Worm (Caenorhabditis elegans) whole organism, L2 larva: ENCODE results near the gene math-33.
A peak's percentile ranks its signal among the peaks of the same experiment; 100 is the strongest.

ENCODE experiments used
- C34F6.9 ChIP-seq: fragments of 150-350 bp; optimal IDR thresholded peaks from 2 replicates; lab custom pipeline; 2014; ENCODE audit warnings: missing biosample characterization, missing genetic modification characterization
- F13H6.1 ChIP-seq: sonication (generic microtip); optimal IDR thresholded peaks from 2 replicates; lab custom pipeline; 2016; ENCODE audit warnings: missing genetic modification characterization, missing compliant biosample characterization
- Y55F3AM.14 ChIP-seq: fragments of 200-800 bp; sonication (Bioruptor generic); optimal IDR thresholded peaks from 2 replicates; lab custom pipeline; 2018; ENCODE audit warnings: mild to moderate bottlenecking, missing genetic modification characterization, missing compliant biosample characterization
- ZK546.5 ChIP-seq: sonication (generic microtip); optimal IDR thresholded peaks from 2 replicates; lab custom pipeline; 2017; ENCODE audit warnings: missing biosample characterization, missing genetic modification characterization
- ama-1 ChIP-seq: fragments of 150-350 bp; optimal IDR thresholded peaks from 2 replicates; lab custom pipeline; 2018; ENCODE audit warnings: inconsistent platforms
- blmp-1 ChIP-seq: sonication (generic microtip); optimal IDR thresholded peaks from 2 replicates; lab custom pipeline; 2017; ENCODE audit warnings: missing genetic modification characterization, mild to moderate bottlenecking, missing compliant biosample characterization, antibody characterized with exemption, moderate library complexity; ENCODE audit not compliant: insufficient read depth
- ceh-82 ChIP-seq: fragments of 150-350 bp; optimal IDR thresholded peaks from 2 replicates; lab custom pipeline; 2014; ENCODE audit warnings: missing biosample characterization, missing genetic modification characterization
- egl-27 ChIP-seq: sonication (generic microtip); optimal IDR thresholded peaks from 3 replicates; lab custom pipeline; 2017; ENCODE audit warnings: missing biosample characterization, missing genetic modification reagents, missing genetic modification characterization
- elt-3 ChIP-seq: sonication (generic microtip); optimal IDR thresholded peaks from 2 replicates; lab custom pipeline; 2017; ENCODE audit warnings: missing biosample characterization, missing genetic modification characterization
- fos-1 ChIP-seq: fragments of 150-350 bp; optimal IDR thresholded peaks from 2 replicates; lab custom pipeline; 2014; ENCODE audit warnings: missing biosample characterization, missing genetic modification characterization
- gmeb-1 ChIP-seq: fragments of 150-350 bp; optimal IDR thresholded peaks from 2 replicates; lab custom pipeline; 2014; ENCODE audit warnings: missing biosample characterization, missing genetic modification characterization
- lin-11 ChIP-seq: fragments of 150-350 bp; sonication (generic microtip); optimal IDR thresholded peaks from 2 replicates; lab custom pipeline; 2014; ENCODE audit warnings: missing biosample characterization, missing genetic modification characterization, inconsistent platforms, mixed read lengths
- lin-13 ChIP-seq: fragments of 150-350 bp; optimal IDR thresholded peaks from 2 replicates; lab custom pipeline; 2014; ENCODE audit warnings: missing biosample characterization, missing genetic modification reagents, missing genetic modification characterization
- lsy-2 ChIP-seq, 2 experiments: fragments of 150-350 bp in 1 of 2; sonication (generic microtip) in 1 of 2; optimal IDR thresholded peaks; 2 replicates each; lab custom pipeline; 2014 to 2017; ENCODE audit warnings: missing biosample characterization in 2 of 2, missing genetic modification characterization in 2 of 2
- mab-5 ChIP-seq: fragments of 150-350 bp; optimal IDR thresholded peaks from 2 replicates; lab custom pipeline; 2014; ENCODE audit warnings: missing biosample characterization, missing genetic modification characterization
- mbf-1 ChIP-seq: sonication (generic microtip); optimal IDR thresholded peaks from 2 replicates; lab custom pipeline; 2017; ENCODE audit warnings: missing biosample characterization, missing genetic modification characterization
- mdl-1 ChIP-seq, 2 experiments: fragments of 150-350 bp in 1 of 2; sonication (generic microtip) in 1 of 2; optimal IDR thresholded peaks; 2 replicates each; lab custom pipeline; 2017; ENCODE audit warnings: missing biosample characterization in 2 of 2, missing genetic modification characterization in 2 of 2
- nhr-11 ChIP-seq: fragments of 150-350 bp; optimal IDR thresholded peaks from 2 replicates; lab custom pipeline; 2014; ENCODE audit warnings: missing biosample characterization, missing genetic modification characterization
- nhr-12 ChIP-seq: fragments of 150-350 bp; optimal IDR thresholded peaks from 2 replicates; lab custom pipeline; 2014; ENCODE audit warnings: missing biosample characterization, missing genetic modification characterization
- nhr-129 ChIP-seq: fragments of 150-350 bp; optimal IDR thresholded peaks from 2 replicates; lab custom pipeline; 2014; ENCODE audit warnings: missing biosample characterization, missing genetic modification characterization
- nhr-23 ChIP-seq: fragments of 150-350 bp; optimal IDR thresholded peaks from 2 replicates; lab custom pipeline; 2014; ENCODE audit warnings: missing biosample characterization, missing genetic modification reagents, missing genetic modification characterization
- nhr-237 ChIP-seq: fragments of 150-350 bp; optimal IDR thresholded peaks from 2 replicates; lab custom pipeline; 2014; ENCODE audit warnings: missing biosample characterization, missing genetic modification characterization
- nhr-25 ChIP-seq: fragments of 150-350 bp; sonication (generic microtip); optimal IDR thresholded peaks from 3 replicates; lab custom pipeline; 2014; ENCODE audit warnings: missing biosample characterization, missing genetic modification characterization
- nhr-6 ChIP-seq: fragments of 150-350 bp; optimal IDR thresholded peaks from 2 replicates; lab custom pipeline; 2014; ENCODE audit warnings: missing biosample characterization, missing genetic modification characterization
- peb-1 ChIP-seq: fragments of 150-350 bp; optimal IDR thresholded peaks from 2 replicates; lab custom pipeline; 2014; ENCODE audit warnings: missing biosample characterization, missing genetic modification characterization
- sem-4 ChIP-seq: fragments of 150-350 bp; optimal IDR thresholded peaks from 2 replicates; lab custom pipeline; 2014; ENCODE audit warnings: missing biosample characterization, missing genetic modification reagents, missing genetic modification characterization
- skn-1 ChIP-seq: sonication (generic microtip); optimal IDR thresholded peaks from 2 replicates; lab custom pipeline; 2017; ENCODE audit warnings: missing biosample characterization, missing genetic modification characterization
- sma-3 ChIP-seq: sonication (generic microtip); optimal IDR thresholded peaks from 2 replicates; lab custom pipeline; 2016; ENCODE audit warnings: missing genetic modification reagents, missing genetic modification characterization, missing compliant biosample characterization
- sma-9 ChIP-seq, 2 experiments: fragments of 150-350 bp in 1 of 2; sonication (generic microtip) in 1 of 2; optimal IDR thresholded peaks; 2 replicates each; lab custom pipeline; 2014 to 2016; ENCODE audit warnings: missing genetic modification characterization in 2 of 2, mild to moderate bottlenecking in 1 of 2, missing biosample characterization in 1 of 2, missing compliant biosample characterization in 1 of 2, missing genetic modification reagents in 1 of 2, moderate library complexity in 1 of 2
- snpc-4 ChIP-seq: fragments of 150-350 bp; optimal IDR thresholded peaks from 2 replicates; lab custom pipeline; 2014; ENCODE audit warnings: missing biosample characterization, missing genetic modification characterization
- unc-55 ChIP-seq: fragments of 150-350 bp; sonication (generic microtip); optimal IDR thresholded peaks from 3 replicates; lab custom pipeline; 2014; ENCODE audit warnings: missing biosample characterization, missing genetic modification reagents, missing genetic modification characterization
- unc-62 ChIP-seq: fragments of 150-350 bp; optimal IDR thresholded peaks from 2 replicates; lab custom pipeline; 2014; ENCODE audit warnings: missing biosample characterization, missing genetic modification reagents, missing genetic modification characterization
- zag-1 ChIP-seq: fragments of 150-350 bp; optimal IDR thresholded peaks from 2 replicates; lab custom pipeline; 2014; ENCODE audit warnings: missing biosample characterization, missing genetic modification characterization

math-33 gene

ce11 chrV:11082475-11082874 lies 31.2 kb upstream of the math-33 start (continued):
- no peak for TF ChIP-seq ZK546.5 (tag; lab: Kevin White, UChicago)

DNA sequence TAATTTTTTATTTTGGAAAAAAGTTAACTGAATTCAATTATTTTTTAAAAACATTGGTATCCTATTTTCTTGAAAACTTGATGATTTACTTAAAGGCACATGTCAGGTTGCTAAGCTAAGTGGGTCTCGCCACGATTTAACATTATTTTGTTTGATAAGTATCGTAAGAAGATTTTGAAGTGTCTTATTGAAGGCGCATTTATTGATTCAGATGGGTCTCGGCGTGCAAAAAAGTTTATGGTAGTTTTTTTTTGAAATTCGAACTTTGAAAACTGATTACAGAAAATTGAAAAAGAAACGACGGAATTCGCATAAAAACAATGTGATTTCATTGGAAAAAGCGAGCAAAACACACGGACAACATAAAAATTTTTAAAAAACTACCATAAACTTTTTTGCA lies 30.7 kb upstream of the math-33 start:
- TF ChIP-seq nhr-129 (tag; lab: Kevin White, UChicago), result no peak
- no peak for TF ChIP-seq nhr-6
- no peak for TF ChIP-seq nhr-11 (tag; lab: Kevin White, UChicago)
- TF ChIP-seq sem-4 (tag; lab: Kevin White, UChicago), result no peak
- no peak for TF ChIP-seq zag-1 (tag; lab: Kevin White, UChicago)
- no peak for TF ChIP-seq ama-1 (lab: Kevin White, UChicago)
- TF ChIP-seq mdl-1 (tag; optimal IDR thresholded peaks at IDR 0.05; lab: Kevin White, UChicago), result no peak

DNA sequence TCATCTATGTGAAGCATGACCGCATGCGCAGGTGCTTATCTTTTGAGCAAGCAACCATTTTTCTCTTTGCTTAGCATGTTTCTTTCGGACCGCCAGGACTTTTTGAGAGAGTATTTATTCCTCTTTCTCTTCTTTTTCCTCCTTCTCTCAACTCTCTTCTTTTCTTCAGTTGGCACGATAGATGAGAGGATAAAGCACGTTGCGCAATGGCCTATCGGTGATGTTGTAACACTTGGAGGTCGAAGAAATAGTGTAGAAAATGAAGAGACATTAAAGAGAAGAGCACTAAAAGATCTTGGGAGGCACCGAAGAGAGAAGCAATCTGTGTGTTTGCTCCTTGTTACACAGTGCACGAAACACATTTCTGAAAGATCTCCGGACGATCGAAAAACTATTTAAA lies 30.0 kb upstream of the math-33 start:
- TF ChIP-seq nhr-25 (tag; lab: Kevin White, UChicago), result no peak
- no peak for TF ChIP-seq nhr-12 (tag; lab: Kevin White, UChicago)
- peak; percentile 38 for TF ChIP-seq mab-5 (tag; lab: Kevin White, UChicago)
- TF ChIP-seq F13H6.1 (tag; lab: Kevin White, UChicago), result peak; percentile 84
- TF ChIP-seq C34F6.9 (tag; lab: Kevin White, UChicago), result peak; percentile 68
- TF ChIP-seq sma-9 (GFP tag; optimal IDR thresholded peaks at IDR 0.05; lab: Kevin White, UChicago), result peak; percentile 61
- TF ChIP-seq sma-9 (tag; optimal IDR thresholded peaks at IDR 0.05; lab: Kevin White, UChicago), result no peak
- peak; percentile 77 for TF ChIP-seq nhr-129 (tag; lab: Kevin White, UChicago)
- TF ChIP-seq Y55F3AM.14 (GFP tag; lab: Kevin White, UChicago), result peak; percentile 5
- no peak for TF ChIP-seq lin-11 (tag; lab: Kevin White, UChicago)
- TF ChIP-seq ZK546.5 (tag; lab: Kevin White, UChicago), result no peak
- peak; percentile 29 for TF ChIP-seq unc-55 (GFP tag; lab: Kevin White, UChicago)
- peak in 1 of 2 experiments; percentile 62 for TF ChIP-seq lsy-2 (tag; optimal IDR thresholded peaks at IDR 0.05; lab: Kevin White, UChicago)
- TF ChIP-seq ceh-82 (tag; lab: Kevin White, UChicago), result no peak
- no peak for TF ChIP-seq peb-1
- peak; percentile 19 to 37 for TF ChIP-seq mdl-1 (tag; optimal IDR thresholded peaks at IDR 0.05; lab: Kevin White, UChicago)
- TF ChIP-seq lin-13 (GFP tag; lab: Kevin White, UChicago), result peak; percentile 33

DNA sequence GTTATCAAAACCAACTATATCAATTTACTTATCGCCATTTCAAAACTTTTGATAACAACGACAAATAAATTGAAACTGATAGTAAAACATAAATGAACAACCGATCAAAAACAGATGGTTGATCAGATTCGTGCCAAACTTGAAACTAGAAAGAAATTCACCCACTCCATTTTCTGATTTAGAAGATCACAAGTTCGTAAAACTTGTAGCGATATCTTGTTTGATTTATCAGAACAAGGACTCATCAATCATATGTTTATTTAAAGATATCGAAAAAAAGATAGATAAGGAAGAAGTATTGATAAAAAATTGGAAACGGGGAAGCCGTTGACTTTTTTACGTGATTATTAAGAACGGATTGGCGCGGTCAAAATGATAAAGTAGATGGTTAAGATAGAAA lies 26.6 kb upstream of the math-33 start:
- peak; percentile 46 for TF ChIP-seq blmp-1 (tag; lab: Kevin White, UChicago)
- peak; percentile 6 for TF ChIP-seq sma-3 (GFP tag; lab: Kevin White, UChicago)
- TF ChIP-seq fos-1 (tag; lab: Kevin White, UChicago), result peak; percentile 4
- TF ChIP-seq mbf-1, result no peak
- peak; percentile 2 for TF ChIP-seq gmeb-1

ce11 chrV:11087519-11087998 lies 26.1 kb upstream of the math-33 start, which contains the start of gene Y42A5A.1:
Gene Y42A5A.1 (plus strand): TSS chrV:11087948.
- TF ChIP-seq nhr-25 (tag; lab: Kevin White, UChicago) (peak; percentile 49), mbf-1 (no peak), nhr-129 (tag; lab: Kevin White, UChicago) (no peak), nhr-11 (tag; lab: Kevin White, UChicago) (no peak)

DNA sequence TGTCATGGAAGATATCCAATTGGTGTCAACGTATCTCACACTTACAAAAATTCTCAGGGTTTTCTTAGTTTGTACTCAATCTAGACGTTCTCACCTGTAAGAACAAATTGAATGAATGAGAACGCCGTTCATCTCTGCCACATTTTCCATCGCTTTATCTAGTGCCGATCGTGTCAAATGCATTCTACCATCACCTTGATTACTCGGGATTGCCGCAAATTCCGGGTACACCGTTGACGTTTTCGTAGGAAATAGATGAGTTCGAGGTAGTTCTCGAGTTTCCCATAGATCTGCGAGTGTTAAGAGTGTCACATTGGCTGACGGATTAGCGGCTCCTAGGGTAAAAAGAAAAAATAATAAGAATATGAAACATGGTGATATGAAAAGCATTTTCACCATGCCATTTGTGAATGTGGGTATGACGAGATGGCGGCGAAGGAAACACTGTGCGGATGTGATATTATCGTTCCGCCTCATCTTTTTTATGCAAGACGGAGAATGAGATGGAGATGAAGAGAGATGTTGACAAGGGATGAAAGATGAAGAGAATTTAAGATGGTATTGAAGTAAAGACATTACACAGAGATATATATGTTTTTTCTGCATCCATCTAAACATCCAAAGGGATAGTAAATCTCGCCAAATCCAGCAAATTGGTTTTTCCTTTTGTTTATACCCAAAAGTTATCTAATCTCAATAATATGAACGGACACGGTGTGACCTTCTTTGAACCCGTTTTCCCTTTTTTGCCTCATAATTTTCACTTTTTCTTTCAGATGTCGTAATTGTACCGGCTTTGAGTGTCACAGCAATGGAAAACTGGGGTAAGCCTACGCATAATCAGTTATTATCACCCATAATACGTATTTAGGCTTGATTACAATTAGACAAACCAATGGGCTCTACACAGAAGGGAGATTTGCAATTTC lies 20.3 kb upstream of the math-33 start, which contains the start of gene lact-8:
Gene lact-8 (minus strand): TSS at position 445 of the 929 bp plus-strand sequence.
- no peak for TF ChIP-seq ama-1 (lab: Kevin White, UChicago)
- TF ChIP-seq blmp-1 (tag; lab: Kevin White, UChicago), result peak; percentile 55

DNA sequence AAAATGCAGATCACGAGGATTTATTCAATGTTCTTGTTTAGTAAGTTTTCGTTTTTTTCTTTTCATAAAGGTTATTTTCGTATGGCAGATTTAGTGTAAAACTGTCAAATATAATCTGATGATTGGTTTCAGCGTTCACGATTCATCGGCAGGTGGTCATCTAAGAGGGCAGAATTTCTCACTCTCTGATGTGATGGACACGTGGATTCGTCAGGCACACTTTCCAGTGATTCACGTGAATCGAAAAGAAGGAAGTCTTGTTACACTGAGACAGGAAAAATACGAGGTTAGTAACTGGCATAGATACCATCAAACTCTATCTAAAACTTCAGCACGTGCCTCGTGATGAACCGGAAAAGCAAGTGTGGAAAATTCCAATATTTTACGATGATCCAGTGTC lies 19.0 kb upstream of the math-33 start:
- TF ChIP-seq mab-5 (tag; lab: Kevin White, UChicago) (no peak), nhr-25 (tag; lab: Kevin White, UChicago) (peak; percentile 84), sma-3 (GFP tag; lab: Kevin White, UChicago) (no peak), unc-55 (GFP tag; lab: Kevin White, UChicago) (no peak), sem-4 (tag; lab: Kevin White, UChicago) (no peak), lin-13 (GFP tag; lab: Kevin White, UChicago) (no peak), nhr-237 (tag; lab: Kevin White, UChicago) (no peak), egl-27 (tag; lab: Kevin White, UChicago) (no peak), zag-1 (tag; lab: Kevin White, UChicago) (no peak), nhr-12 (tag; lab: Kevin White, UChicago) (no peak), lin-11 (tag; lab: Kevin White, UChicago) (no peak), unc-62 (GFP tag; lab: Kevin White, UChicago) (no peak), peb-1 (no peak), elt-3 (no peak), sma-9 (GFP tag; optimal IDR thresholded peaks at IDR 0.05; lab: Kevin White, UChicago) (peak; percentile 28), sma-9 (tag; optimal IDR thresholded peaks at IDR 0.05; lab: Kevin White, UChicago) (no peak), mbf-1 (no peak), snpc-4 (tag; lab: Kevin White, UChicago) (no peak), mdl-1 (tag; optimal IDR thresholded peaks at IDR 0.05; lab: Kevin White, UChicago) (no peak), nhr-23 (tag; lab: Kevin White, UChicago) (no peak), blmp-1 (tag; lab: Kevin White, UChicago) (peak; percentile 70), skn-1 (tag; lab: Kevin White, UChicago) (no peak), F13H6.1 (tag; lab: Kevin White, UChicago) (no peak), ceh-82 (tag; lab: Kevin White, UChicago) (no peak), nhr-129 (tag; lab: Kevin White, UChicago) (peak; percentile 2)
